Fruit fly (Drosophila melanogaster): Measurements from ENCODE around the gene CG14191.

The CG14191 gene

dm6 chrX:19081365-19081764 lies at the start of gene CG14191:
Gene CG14191, plus strand, starts transcription at chrX:19081665.
- TF ChIP-seq pan (optimal IDR thresholded peaks at IDR 0.05) (no peak), Dif (GFP tag; optimal IDR thresholded peaks at IDR 0.05; ENCODE audit: partially characterized antibody) (no peak), dmrt93B (GFP tag; optimal IDR thresholded peaks at IDR 0.05) (no peak), usp (GFP tag; optimal IDR thresholded peaks at IDR 0.05) (no peak), Mio (GFP tag; optimal IDR thresholded peaks at IDR 0.05) (no peak), jim (GFP tag; optimal IDR thresholded peaks at IDR 0.05) (no peak), Rel (GFP tag; optimal IDR thresholded peaks at IDR 0.05) (no peak), Rel (tag; optimal IDR thresholded peaks at IDR 0.05) (no peak), Hnf4 (GFP tag; optimal IDR thresholded peaks at IDR 0.05) (no peak), brk (GFP tag; optimal IDR thresholded peaks at IDR 0.05) (no peak), woc (GFP tag; optimal IDR thresholded peaks at IDR 0.05) (no peak), Vsx2 (GFP tag; optimal IDR thresholded peaks at IDR 0.05; ENCODE audit: partially characterized antibody) (no peak), fru (GFP tag; optimal IDR thresholded peaks at IDR 0.05) (no peak), sv (GFP tag; optimal IDR thresholded peaks at IDR 0.05) (no peak), Myc (optimal IDR thresholded peaks at IDR 0.05) (no peak), Sp1 (GFP tag; optimal IDR thresholded peaks at IDR 0.05) (no peak), h (GFP tag; optimal IDR thresholded peaks at IDR 0.05) (no peak), br (GFP tag; optimal IDR thresholded peaks at IDR 0.05) (no peak), dl (GFP tag; optimal IDR thresholded peaks at IDR 0.05; ENCODE audit: insufficient read depth in 1 of 2, partially characterized antibody in 2 of 2) (no peak), foxo (GFP tag; optimal IDR thresholded peaks at IDR 0.05) (no peak)

- TF ChIP-seq OdsH (GFP tag; optimal IDR thresholded peaks at IDR 0.05) (no peak), lola (GFP tag; optimal IDR thresholded peaks at IDR 0.05) (no peak), dsf (GFP tag; optimal IDR thresholded peaks at IDR 0.05; ENCODE audit: borderline replicate concordance) (no peak), Dif (GFP tag; optimal IDR thresholded peaks at IDR 0.05; ENCODE audit: partially characterized antibody) (no peak), sv (GFP tag; optimal IDR thresholded peaks at IDR 0.05) (no peak), sage (GFP tag; optimal IDR thresholded peaks at IDR 0.05) (no peak), GATAd (GFP tag; optimal IDR thresholded peaks at IDR 0.05) (no peak), Rel (GFP tag; optimal IDR thresholded peaks at IDR 0.05) (no peak), Rel (tag; optimal IDR thresholded peaks at IDR 0.05) (no peak)
Observed at dm6 chrX:19033739-19034138, 47.7 kb upstream of the CG14191 start.

- TF ChIP-seq HLH106 (tag; optimal IDR thresholded peaks at IDR 0.05) (no peak), brk (GFP tag; optimal IDR thresholded peaks at IDR 0.05) (no peak), Sp1 (GFP tag; optimal IDR thresholded peaks at IDR 0.05) (no peak), Jra (GFP tag; optimal IDR thresholded peaks at IDR 0.05) (no peak), dl (GFP tag; optimal IDR thresholded peaks at IDR 0.05; ENCODE audit: insufficient read depth in 1 of 2, partially characterized antibody in 2 of 2) (no peak), sv (GFP tag; optimal IDR thresholded peaks at IDR 0.05) (no peak), br (GFP tag; optimal IDR thresholded peaks at IDR 0.05) (no peak), rgr (GFP tag; optimal IDR thresholded peaks at IDR 0.05) (no peak), GATAd (GFP tag; optimal IDR thresholded peaks at IDR 0.05) (no peak), lola (GFP tag; optimal IDR thresholded peaks at IDR 0.05) (no peak), jim (GFP tag; optimal IDR thresholded peaks at IDR 0.05) (no peak), usp (GFP tag; optimal IDR thresholded peaks at IDR 0.05) (no peak), OdsH (GFP tag; optimal IDR thresholded peaks at IDR 0.05) (no peak), sage (GFP tag; optimal IDR thresholded peaks at IDR 0.05) (no peak), Myc (optimal IDR thresholded peaks at IDR 0.05) (no peak), fru (GFP tag; optimal IDR thresholded peaks at IDR 0.05) (no peak), ey (GFP tag; optimal IDR thresholded peaks at IDR 0.05) (no peak), Dif (GFP tag; optimal IDR thresholded peaks at IDR 0.05; ENCODE audit: partially characterized antibody) (no peak), Dfd (GFP tag; optimal IDR thresholded peaks at IDR 0.05) (no peak), Rel (GFP tag; optimal IDR thresholded peaks at IDR 0.05) (no peak), Rel (tag; optimal IDR thresholded peaks at IDR 0.05) (no peak)
Observed at dm6 chrX:19037137-19037536, 44.3 kb upstream of the CG14191 start.

- no peak for TF ChIP-seq CG9705 (GFP tag; optimal IDR thresholded peaks at IDR 0.05)
- TF ChIP-seq jim (GFP tag; optimal IDR thresholded peaks at IDR 0.05): no peak
- TF ChIP-seq Mio (GFP tag; optimal IDR thresholded peaks at IDR 0.05): no peak
Observed at dm6 chrX:19040261-19040660, 41.2 kb upstream of the CG14191 start.

dm6 chrX:19050142-19050541 lies 31.3 kb upstream of the CG14191 start, which contains the start of gene Diedel3:
Gene Diedel3, plus strand, starts transcription at chrX:19050442.
- TF ChIP-seq foxo (GFP tag; optimal IDR thresholded peaks at IDR 0.05) (no peak), dmrt93B (GFP tag; optimal IDR thresholded peaks at IDR 0.05) (no peak), CG9705 (GFP tag; optimal IDR thresholded peaks at IDR 0.05) (no peak), Rel (GFP tag; optimal IDR thresholded peaks at IDR 0.05) (no peak), Rel (tag; optimal IDR thresholded peaks at IDR 0.05) (no peak), Dif (GFP tag; optimal IDR thresholded peaks at IDR 0.05; ENCODE audit: partially characterized antibody) (no peak), woc (GFP tag; optimal IDR thresholded peaks at IDR 0.05) (no peak), Myc (optimal IDR thresholded peaks at IDR 0.05) (no peak), brk (GFP tag; optimal IDR thresholded peaks at IDR 0.05) (no peak), sv (GFP tag; optimal IDR thresholded peaks at IDR 0.05) (no peak), Mio (GFP tag; optimal IDR thresholded peaks at IDR 0.05) (no peak), OdsH (GFP tag; optimal IDR thresholded peaks at IDR 0.05) (no peak)
